Worm (Caenorhabditis elegans): ENCODE data around the gene K02F6.1.
"Not testable (repeated sequence)": the region's sequence is repeated elsewhere in the genome, so short reads cannot be mapped to it uniquely, and the experiment has no call there.

The K02F6.1 gene

ce11 chrII:2534459-2534858 lies 19.3 kb upstream of the K02F6.1 start, which contains the start of gene K02F6.5:
TSS of gene K02F6.5 (plus strand) at chrII:2534759.
- TF ChIP-seq mep-1 (tag; optimal IDR thresholded peaks at IDR 0.05); ceh-43 (GFP tag; optimal IDR thresholded peaks at IDR 0.05); nhr-28 (tag; optimal IDR thresholded peaks at IDR 0.05): not testable (repeated sequence)

ce11 chrII:2534952-2535351 lies 18.8 kb upstream of the K02F6.1 start, which contains the start of gene K02F6.8:
TSS of gene K02F6.8 (minus strand) at chrII:2535052.
- not testable (repeated sequence) for TF ChIP-seq nhr-28, cnd-1, ceh-39 (tag; optimal IDR thresholded peaks at IDR 0.05)

ce11 chrII:2537754-2538153 lies 16.0 kb upstream of the K02F6.1 start, which contains the start of gene K02F6.7:
TSS of gene K02F6.7 (minus strand) at chrII:2537854.
- TF ChIP-seq ceh-43 (GFP tag; optimal IDR thresholded peaks at IDR 0.05): no peak

- TF ChIP-seq mab-5 (tag; optimal IDR thresholded peaks at IDR 0.05): no peak
- TF ChIP-seq unc-120 (tag; optimal IDR thresholded peaks at IDR 0.05; ENCODE audit: poor library complexity, severe bottlenecking): no peak
- TF ChIP-seq lsy-2 (tag; optimal IDR thresholded peaks at IDR 0.05): no peak
- no peak for TF ChIP-seq ceh-83 (GFP tag; optimal IDR thresholded peaks at IDR 0.05)
- TF ChIP-seq drap-1 (GFP tag; optimal IDR thresholded peaks at IDR 0.05): no peak
- TF ChIP-seq sem-2 (GFP tag; optimal IDR thresholded peaks at IDR 0.05): no peak
- TF ChIP-seq cnd-1 (tag; optimal IDR thresholded peaks at IDR 0.05): no peak
- TF ChIP-seq nhr-76 (tag; optimal IDR thresholded peaks at IDR 0.05): no peak
- TF ChIP-seq ces-1 (GFP tag; optimal IDR thresholded peaks at IDR 0.05): no peak
- TF ChIP-seq ceh-43 (GFP tag; optimal IDR thresholded peaks at IDR 0.05): no peak
- TF ChIP-seq nhr-2 (tag; optimal IDR thresholded peaks at IDR 0.05): no peak
- no peak for TF ChIP-seq mep-1 (tag; optimal IDR thresholded peaks at IDR 0.05)
- TF ChIP-seq sptf-1 (tag; optimal IDR thresholded peaks at IDR 0.05): no peak
- no peak for TF ChIP-seq ham-2 (GFP tag; optimal IDR thresholded peaks at IDR 0.05)
- TF ChIP-seq elt-3 (tag; optimal IDR thresholded peaks at IDR 0.05): no peak
- no peak for TF ChIP-seq mls-2 (tag; optimal IDR thresholded peaks at IDR 0.05)
- TF ChIP-seq nhr-237 (tag; optimal IDR thresholded peaks at IDR 0.05): no peak
Observed at ce11 chrII:2538194-2538593, 15.6 kb upstream of the K02F6.1 start, which contains the start of gene K02F6.4. TSS of gene K02F6.4 (plus strand) at chrII:2538494.

ce11 chrII:2545925-2546324 lies 7.8 kb upstream of the K02F6.1 start, which contains the start of gene K02F6.3:
TSS of gene K02F6.3 (plus strand) at chrII:2546225.
- TF ChIP-seq snpc-4 (tag; optimal IDR thresholded peaks at IDR 0.05) (no peak), mab-5 (tag; optimal IDR thresholded peaks at IDR 0.05) (no peak), nhr-28 (tag; optimal IDR thresholded peaks at IDR 0.05) (no peak), ceh-43 (GFP tag; optimal IDR thresholded peaks at IDR 0.05) (no peak), lsy-2 (tag; optimal IDR thresholded peaks at IDR 0.05) (no peak), lin-13 (tag; optimal IDR thresholded peaks at IDR 0.05) (no peak), bed-3 (GFP tag; optimal IDR thresholded peaks at IDR 0.05) (no peak), flh-1 (GFP tag; optimal IDR thresholded peaks at IDR 0.05) (no peak), unc-39 (tag; optimal IDR thresholded peaks at IDR 0.05) (no peak), ceh-83 (GFP tag; optimal IDR thresholded peaks at IDR 0.05) (no peak), lin-32 (GFP tag; optimal IDR thresholded peaks at IDR 0.05) (no peak), nhr-237 (tag; optimal IDR thresholded peaks at IDR 0.05) (no peak), ces-1 (GFP tag; optimal IDR thresholded peaks at IDR 0.05) (no peak), elt-1 (tag; optimal IDR thresholded peaks at IDR 0.05; ENCODE audit: borderline replicate concordance, insufficient read depth) (no peak), tbx-8 (GFP tag; optimal IDR thresholded peaks at IDR 0.05) (no peak)

ce11 chrII:2553030-2553429 lies 732 bp upstream of the K02F6.1 start:
- TF ChIP-seq unc-62 (GFP tag; optimal IDR thresholded peaks at IDR 0.05): no peak
- TF ChIP-seq nhr-237 (tag; optimal IDR thresholded peaks at IDR 0.05): no peak
- no peak for TF ChIP-seq lsy-2 (tag; optimal IDR thresholded peaks at IDR 0.05)
- no peak for TF ChIP-seq unc-39 (tag; optimal IDR thresholded peaks at IDR 0.05)
- TF ChIP-seq zip-8 (tag; optimal IDR thresholded peaks at IDR 0.05): no peak
- no peak for TF ChIP-seq ceh-83 (GFP tag; optimal IDR thresholded peaks at IDR 0.05)
- TF ChIP-seq sem-2 (GFP tag; optimal IDR thresholded peaks at IDR 0.05): no peak
- TF ChIP-seq ceh-39 (tag; optimal IDR thresholded peaks at IDR 0.05): no peak
- no peak for TF ChIP-seq cnd-1 (tag; optimal IDR thresholded peaks at IDR 0.05)
- TF ChIP-seq ces-1 (GFP tag; optimal IDR thresholded peaks at IDR 0.05): no peak
- TF ChIP-seq tbx-8 (GFP tag; optimal IDR thresholded peaks at IDR 0.05): no peak
- TF ChIP-seq M03D4.4 (tag; optimal IDR thresholded peaks at IDR 0.05): no peak
- no peak for TF ChIP-seq elt-3 (tag; optimal IDR thresholded peaks at IDR 0.05)
- TF ChIP-seq hlh-1 (tag; optimal IDR thresholded peaks at IDR 0.05): no peak
- no peak for TF ChIP-seq snpc-4 (tag; optimal IDR thresholded peaks at IDR 0.05)
- TF ChIP-seq flh-1 (GFP tag; optimal IDR thresholded peaks at IDR 0.05): no peak
- no peak for TF ChIP-seq ham-2 (GFP tag; optimal IDR thresholded peaks at IDR 0.05)
- TF ChIP-seq nhr-28 (tag; optimal IDR thresholded peaks at IDR 0.05): no peak
- no peak for TF ChIP-seq lin-32 (GFP tag; optimal IDR thresholded peaks at IDR 0.05)
- no peak for TF ChIP-seq sptf-1 (tag; optimal IDR thresholded peaks at IDR 0.05)

All from whole organism, mixed stage, embryonic.